Worm (Caenorhabditis elegans): ENCODE data around the gene F55G7.5.

Gene F55G7.5

ce11 chrX:11971323-11971722 lies 32.6 kb upstream of the F55G7.5 start:
- peak in 1 of 2 experiments; percentile 95 for TF ChIP-seq unc-62 (GFP tag; optimal IDR thresholded peaks at IDR 0.05 in 1 of 2)
- no peak for TF ChIP-seq unc-62 (tag; optimal IDR thresholded peaks at IDR 0.05)
- no peak for TF ChIP-seq unc-130 (GFP tag; optimal IDR thresholded peaks at IDR 0.05)
- TF ChIP-seq dve-1 (tag; optimal IDR thresholded peaks at IDR 0.05; ENCODE audit: insufficient read depth): no peak
- no peak for TF ChIP-seq lin-13 (GFP tag; optimal IDR thresholded peaks at IDR 0.05)
- no peak for TF ChIP-seq nhr-28 (tag; optimal IDR thresholded peaks at IDR 0.05)
- TF ChIP-seq mes-2 (tag; optimal IDR thresholded peaks at IDR 0.05; ENCODE audit: poor library complexity, severe bottlenecking): no peak
- TF ChIP-seq ZK546.5 (tag; optimal IDR thresholded peaks at IDR 0.05): no peak

- peak; percentile 33 for TF ChIP-seq nhr-28 (tag; optimal IDR thresholded peaks at IDR 0.05)
- peak; percentile 15 for TF ChIP-seq dve-1 (tag; optimal IDR thresholded peaks at IDR 0.05; ENCODE audit: insufficient read depth)
- TF ChIP-seq lsy-2 (tag; optimal IDR thresholded peaks at IDR 0.05): no peak
- TF ChIP-seq T26A8.4 (GFP tag; IDR thresholded peaks at IDR 0.05): no peak
- no peak for TF ChIP-seq ceh-20 (GFP tag; IDR thresholded peaks at IDR 0.05)
- TF ChIP-seq jun-1 (tag; optimal IDR thresholded peaks at IDR 0.05): no peak
- TF ChIP-seq zfp-3 (GFP tag; conservative IDR thresholded peaks at IDR 0.05): 0 out of 2 replicates have a peak, but pooled peaks have one; percentile 27
- TF ChIP-seq aha-1 (tag): peak; percentile 99
- peak in 1 of 2 experiments; percentile 99 for TF ChIP-seq hif-1 (tag; optimal IDR thresholded peaks at IDR 0.05)
- TF ChIP-seq mxl-2 (GFP tag; conservative IDR thresholded peaks at IDR 0.05): no peak
- no peak for TF ChIP-seq hmg-1.1 (GFP tag; IDR thresholded peaks at IDR 0.05)
- no peak for TF ChIP-seq daf-16 (GFP tag; optimal IDR thresholded peaks at IDR 0.05)
- peak; percentile 14 for TF ChIP-seq daf-16 (tag; optimal IDR thresholded peaks at IDR 0.05)
- TF ChIP-seq mdt-29 (GFP tag; IDR thresholded peaks at IDR 0.05): peak; percentile 41; the same call in 1 of the 2 replicates
- TF ChIP-seq saeg-2 (GFP tag; IDR thresholded peaks at IDR 0.05): no peak
- TF ChIP-seq zfp-2 (tag; optimal IDR thresholded peaks at IDR 0.05): no peak
- no peak for TF ChIP-seq vab-7 (GFP tag; IDR thresholded peaks at IDR 0.05)
- TF ChIP-seq tra-1 (GFP tag; IDR thresholded peaks at IDR 0.05): 0 out of 2 replicates have a peak, but pooled peaks have one; percentile 29
- peak; percentile 21; the same call in 1 of the 2 replicates for TF ChIP-seq dmd-6 (GFP tag; IDR thresholded peaks at IDR 0.05)
- TF ChIP-seq hlh-11 (tag; optimal IDR thresholded peaks at IDR 0.05): peak; percentile 7
- no peak for TF ChIP-seq mes-2 (tag; optimal IDR thresholded peaks at IDR 0.05; ENCODE audit: poor library complexity, severe bottlenecking)
- TF ChIP-seq nhr-48 (tag; optimal IDR thresholded peaks at IDR 0.05): no peak
Observed at ce11 chrX:11969554-11969953, 30.8 kb upstream of the F55G7.5 start.

ce11 chrX:11969085-11969484 lies 30.4 kb upstream of the F55G7.5 start:
- peak; percentile 3 for TF ChIP-seq hlh-30 (tag; optimal IDR thresholded peaks at IDR 0.05; ENCODE audit: insufficient read depth)
- no peak for TF ChIP-seq ces-1 (GFP tag; optimal IDR thresholded peaks at IDR 0.05)

ce11 chrX:11968024-11968598 lies 29.4 kb upstream of the F55G7.5 start:
- TF ChIP-seq arid-1 (GFP tag; conservative IDR thresholded peaks at IDR 0.05) (no peak), dmd-6 (GFP tag; IDR thresholded peaks at IDR 0.05) (peak; percentile 77), Y5F2A.4 (GFP tag; optimal IDR thresholded peaks at IDR 0.05) (no peak), hlh-30 (tag; optimal IDR thresholded peaks at IDR 0.05; ENCODE audit: insufficient read depth) (no peak), unc-130 (GFP tag; optimal IDR thresholded peaks at IDR 0.05) (no peak), attf-4 (tag; optimal IDR thresholded peaks at IDR 0.05) (no peak), ceh-20 (GFP tag; IDR thresholded peaks at IDR 0.05) (no peak; the same call in 1 of the 2 replicates), pqm-1 (tag; optimal IDR thresholded peaks at IDR 0.05) (peak; percentile 78), F44E2.7 (GFP tag; IDR thresholded peaks at IDR 0.05) (no peak), nhr-42 (GFP tag; IDR thresholded peaks at IDR 0.05) (peak; percentile 31; the same call in 1 of the 2 replicates), nhr-237 (tag; optimal IDR thresholded peaks at IDR 0.05) (no peak), zip-11 (GFP tag; IDR thresholded peaks at IDR 0.05) (no peak), ceh-28 (tag; optimal IDR thresholded peaks at IDR 0.05) (no peak), Y48G9A.11 (GFP tag; IDR thresholded peaks at IDR 0.05) (0 out of 2 replicates have a peak, but pooled peaks have one; percentile 43), nhr-76 (tag; optimal IDR thresholded peaks at IDR 0.05) (no peak), ces-1 (GFP tag; optimal IDR thresholded peaks at IDR 0.05) (no peak), ceh-82 (tag; optimal IDR thresholded peaks at IDR 0.05) (no peak), hlh-11 (tag; optimal IDR thresholded peaks at IDR 0.05) (peak; percentile 56), spr-3 (GFP tag; optimal IDR thresholded peaks at IDR 0.05) (no peak), F37D6.2 (tag; optimal IDR thresholded peaks at IDR 0.05) (no peak), lin-15B (tag; optimal IDR thresholded peaks at IDR 0.05) (no peak), lin-29 (GFP tag; IDR thresholded peaks at IDR 0.05) (no peak), spr-1 (tag; optimal IDR thresholded peaks at IDR 0.05) (no peak)
